Fruit fly (Drosophila melanogaster) whole organism, wandering third instar larva: ENCODE measurements around the gene Rcd4.

ENCODE experiments used
- Abd-B ChIP-seq: fragments of >200 bp; optimal IDR thresholded peaks from 2 replicates; lab custom pipeline; 2017; ENCODE audit warnings: missing biosample characterization, missing genetic modification characterization
- CG32264 ChIP-seq: fragments of 200-800 bp; sonication (Bioruptor generic); optimal IDR thresholded peaks from 2 replicates; lab custom pipeline; 2016; ENCODE audit warnings: missing biosample characterization, missing genetic modification characterization
- CrebA ChIP-seq: fragments of 200-800 bp; sonication (Bioruptor generic); optimal IDR thresholded peaks from 2 replicates; lab custom pipeline; 2016; ENCODE audit warnings: missing biosample characterization, mild to moderate bottlenecking, missing genetic modification characterization, borderline replicate concordance
- Dfd ChIP-seq: fragments of >200 bp; optimal IDR thresholded peaks from 2 replicates; lab custom pipeline; 2017; ENCODE audit warnings: missing biosample characterization, missing genetic modification characterization
- Dif ChIP-seq: fragments of 200-275, 200-300 bp; sonication (Bioruptor generic); optimal IDR thresholded peaks from 2 replicates; lab custom pipeline; 2018; ENCODE audit warnings: missing biosample characterization, missing genetic modification characterization; ENCODE audit not compliant: partially characterized antibody
- GATAd ChIP-seq: sonication (Bioruptor generic); optimal IDR thresholded peaks from 2 replicates; lab custom pipeline; 2016; ENCODE audit warnings: missing biosample characterization, missing genetic modification characterization
- HLH106 ChIP-seq: fragments of 200-800 bp; optimal IDR thresholded peaks from 3 replicates; lab custom pipeline; 2019; ENCODE audit warnings: missing biosample characterization, mild to moderate bottlenecking, missing genetic modification characterization, moderate library complexity
- Hnf4 ChIP-seq: fragments of 200-800 bp; sonication (Bioruptor generic); optimal IDR thresholded peaks from 2 replicates; lab custom pipeline; 2016; ENCODE audit warnings: missing biosample characterization, mild to moderate bottlenecking, missing genetic modification characterization
- Hr83 ChIP-seq: fragments of 200-300 bp; sonication (Bioruptor generic); optimal IDR thresholded peaks from 2 replicates; lab custom pipeline; 2016; ENCODE audit warnings: missing biosample characterization, mild to moderate bottlenecking, missing genetic modification characterization, moderate library complexity; ENCODE audit not compliant: poor library complexity, severe bottlenecking
- Jra ChIP-seq: sonication (Bioruptor generic); optimal IDR thresholded peaks from 2 replicates; lab custom pipeline; 2016; ENCODE audit warnings: missing biosample characterization, missing genetic modification characterization
- Myc ChIP-seq: fragments of >200 bp; optimal IDR thresholded peaks from 2 replicates; lab custom pipeline; 2017
- N ChIP-seq: fragments of >200 bp; optimal IDR thresholded peaks from 2 replicates; lab custom pipeline; 2018; ENCODE audit warnings: missing biosample characterization, missing external identifiers, missing genetic modification characterization
- OdsH ChIP-seq: fragments of 200-800 bp; sonication (Bioruptor generic); optimal IDR thresholded peaks from 2 replicates; lab custom pipeline; 2016; ENCODE audit warnings: missing biosample characterization, mild to moderate bottlenecking, missing genetic modification characterization
- Vsx2 ChIP-seq: fragments of 200-300, 225-300 bp; sonication (Bioruptor generic); optimal IDR thresholded peaks from 2 replicates; lab custom pipeline; 2018; ENCODE audit warnings: missing biosample characterization, missing genetic modification characterization; ENCODE audit not compliant: partially characterized antibody
- br ChIP-seq: fragments of 200-800 bp; sonication (Bioruptor generic); optimal IDR thresholded peaks from 2 replicates; lab custom pipeline; 2016; ENCODE audit warnings: missing biosample characterization, missing genetic modification characterization
- brk ChIP-seq: fragments of 200-800 bp; sonication (Bioruptor generic); optimal IDR thresholded peaks from 2 replicates; lab custom pipeline; 2016; ENCODE audit warnings: missing biosample characterization, mild to moderate bottlenecking, missing genetic modification characterization
- dl ChIP-seq, 2 experiments: fragments of 175-275, 200-275 bp in 1 of 2; fragments of 200-275 bp in 1 of 2; sonication (Bioruptor generic); optimal IDR thresholded peaks; lab custom pipeline; 2018; ENCODE audit warnings: mild to moderate bottlenecking in 2 of 2, missing biosample characterization in 2 of 2, missing genetic modification characterization in 2 of 2, moderate library complexity in 2 of 2; ENCODE audit not compliant: partially characterized antibody in 2 of 2, insufficient read depth in 1 of 2
- dmrt93B ChIP-seq: fragments of 200-800 bp; sonication (Bioruptor generic); optimal IDR thresholded peaks from 2 replicates; lab custom pipeline; 2018; ENCODE audit warnings: missing biosample characterization, mild to moderate bottlenecking, missing genetic modification characterization
- dsf ChIP-seq: sonication (Bioruptor generic); optimal IDR thresholded peaks from 2 replicates; lab custom pipeline; 2016; ENCODE audit warnings: missing biosample characterization, missing genetic modification characterization, borderline replicate concordance
- ey ChIP-seq: fragments of 200-800 bp; sonication (Bioruptor generic); optimal IDR thresholded peaks from 2 replicates; lab custom pipeline; 2016; ENCODE audit warnings: missing biosample characterization, missing genetic modification characterization
- fru ChIP-seq: fragments of 200-800 bp; sonication (Bioruptor generic); optimal IDR thresholded peaks from 3 replicates; lab custom pipeline; 2016; ENCODE audit warnings: missing biosample characterization, mild to moderate bottlenecking, missing genetic modification characterization
- h ChIP-seq: fragments of 200-800 bp; sonication (Bioruptor generic); optimal IDR thresholded peaks from 3 replicates; lab custom pipeline; 2016; ENCODE audit warnings: missing biosample characterization, mild to moderate bottlenecking, missing genetic modification characterization
- jim ChIP-seq: fragments of 175-275, 200-325 bp; sonication (Bioruptor generic); optimal IDR thresholded peaks from 2 replicates; lab custom pipeline; 2016; ENCODE audit warnings: missing biosample characterization, mild to moderate bottlenecking, missing genetic modification characterization
- lola ChIP-seq: fragments of >200 bp; optimal IDR thresholded peaks from 2 replicates; lab custom pipeline; 2017; ENCODE audit warnings: missing biosample characterization, missing genetic modification characterization
- pan ChIP-seq: fragments of >200 bp; optimal IDR thresholded peaks from 2 replicates; lab custom pipeline; 2017
- psq ChIP-seq: fragments of 200-800 bp; sonication (Bioruptor generic); optimal IDR thresholded peaks from 3 replicates; lab custom pipeline; 2017; ENCODE audit warnings: missing biosample characterization, mild to moderate bottlenecking, missing genetic modification characterization, moderate library complexity
- rgr ChIP-seq: fragments of 200-800 bp; sonication (Bioruptor generic); optimal IDR thresholded peaks from 3 replicates; lab custom pipeline; 2016; ENCODE audit warnings: missing biosample characterization, mild to moderate bottlenecking, missing genetic modification characterization
- sage ChIP-seq: fragments of 200-800 bp; sonication (Bioruptor generic); optimal IDR thresholded peaks from 2 replicates; lab custom pipeline; 2016; ENCODE audit warnings: missing biosample characterization, mild to moderate bottlenecking, missing genetic modification characterization
- sv ChIP-seq: fragments of 200-800 bp; sonication (Bioruptor generic); optimal IDR thresholded peaks from 3 replicates; lab custom pipeline; 2016; ENCODE audit warnings: missing biosample characterization, missing genetic modification characterization
- tai ChIP-seq: sonication (Bioruptor generic); optimal IDR thresholded peaks from 2 replicates; lab custom pipeline; 2016; ENCODE audit warnings: missing biosample characterization, missing genetic modification characterization
- usp ChIP-seq: fragments of >200 bp; optimal IDR thresholded peaks from 2 replicates; lab custom pipeline; 2017; ENCODE audit warnings: missing biosample characterization, missing genetic modification characterization
- woc ChIP-seq: sonication (Bioruptor generic); optimal IDR thresholded peaks from 2 replicates; lab custom pipeline; 2016; ENCODE audit warnings: missing biosample characterization, mild to moderate bottlenecking, missing genetic modification characterization

Gene Rcd4

DNA sequence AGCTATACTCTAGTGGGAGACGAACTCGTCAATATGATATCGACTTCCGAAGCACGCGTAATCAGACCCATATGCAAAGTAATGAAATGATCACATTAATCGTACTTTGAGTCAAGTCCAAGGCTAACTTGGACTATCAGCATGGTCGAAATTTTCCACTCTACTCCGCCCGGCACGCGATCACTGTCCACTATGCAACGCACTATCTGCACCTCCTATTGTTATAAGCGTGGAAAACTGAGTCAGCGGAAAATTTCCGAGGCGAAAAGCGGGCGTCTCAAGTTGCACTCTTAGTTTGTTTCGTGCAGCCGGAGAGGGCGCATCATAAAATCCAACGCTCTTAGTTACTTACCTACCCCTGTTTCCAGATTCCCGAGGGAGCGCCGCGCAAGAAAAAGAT is 3.2 kb downstream of the Rcd4 start:
- TF ChIP-seq Dif (GFP tag; lab: Kevin White, UChicago) (no peak), sv (GFP tag; lab: Kevin White, UChicago) (no peak), Vsx2 (GFP tag; lab: Kevin White, UChicago) (no peak), pan (lab: Kevin White, UChicago) (no peak), dmrt93B (GFP tag; lab: Kevin White, UChicago) (no peak), Hnf4 (GFP tag; lab: Kevin White, UChicago) (no peak), dsf (GFP tag; lab: Kevin White, UChicago) (no peak), CG32264 (GFP tag; lab: Kevin White, UChicago) (no peak), dl (GFP tag; optimal IDR thresholded peaks at IDR 0.05; lab: Kevin White, UChicago; ENCODE audit: insufficient read depth in 1 of 2, partially characterized antibody in 2 of 2) (no peak), N (GFP tag; lab: Kevin White, UChicago) (no peak)

dm6 chr2L:8389231-8389630 is 6.6 kb downstream of the Rcd4 start, which contains the start of gene CG42819:
Gene CG42819 (minus strand): TSS chr2L:8389331.
- TF ChIP-seq brk (GFP tag; lab: Kevin White, UChicago) (no peak), Jra (GFP tag; lab: Kevin White, UChicago) (no peak)

- TF ChIP-seq h (GFP tag; lab: Kevin White, UChicago) = no peak
- no peak for TF ChIP-seq dl (GFP tag; optimal IDR thresholded peaks at IDR 0.05; lab: Kevin White, UChicago; ENCODE audit: insufficient read depth in 1 of 2, partially characterized antibody in 2 of 2)
- no peak for TF ChIP-seq Myc (lab: Kevin White, UChicago)
- TF ChIP-seq ey (GFP tag; lab: Kevin White, UChicago) = no peak
- no peak for TF ChIP-seq tai (GFP tag; lab: Kevin White, UChicago)
- no peak for TF ChIP-seq sage
- TF ChIP-seq Jra (GFP tag; lab: Kevin White, UChicago) = no peak
- no peak for TF ChIP-seq br
- TF ChIP-seq Abd-B (GFP tag; lab: Kevin White, UChicago) = no peak
- TF ChIP-seq Dif (GFP tag; lab: Kevin White, UChicago) = no peak
- no peak for TF ChIP-seq CrebA (GFP tag; lab: Kevin White, UChicago)
- TF ChIP-seq Hr83 (GFP tag; lab: Kevin White, UChicago) = no peak
- TF ChIP-seq rgr (GFP tag; lab: Kevin White, UChicago) = no peak
- no peak for TF ChIP-seq brk (GFP tag; lab: Kevin White, UChicago)
- TF ChIP-seq dsf (GFP tag; lab: Kevin White, UChicago) = no peak
- TF ChIP-seq dmrt93B (GFP tag; lab: Kevin White, UChicago) = no peak
- TF ChIP-seq Hnf4 (GFP tag; lab: Kevin White, UChicago) = no peak
- TF ChIP-seq psq (GFP tag; lab: Kevin White, UChicago) = no peak
- TF ChIP-seq fru = no peak
Measured at dm6 chr2L:8392298-8392697, 9.6 kb downstream of the Rcd4 start, which contains the start of gene CG42820. Gene CG42820 (minus strand): TSS chr2L:8392398.

dm6 chr2L:8393122-8393521 is 10.5 kb downstream of the Rcd4 start, which contains the start of gene Acp29AB:
Gene Acp29AB (minus strand): TSS chr2L:8393222.
- no peak for TF ChIP-seq HLH106 (tag; lab: Kevin White, UChicago)
- no peak for TF ChIP-seq sage
- TF ChIP-seq lola (GFP tag; lab: Kevin White, UChicago) = no peak
- TF ChIP-seq Jra (GFP tag; lab: Kevin White, UChicago) = no peak
- TF ChIP-seq OdsH = no peak
- no peak for TF ChIP-seq br
- no peak for TF ChIP-seq Dfd (GFP tag; lab: Kevin White, UChicago)
- no peak for TF ChIP-seq jim
- TF ChIP-seq GATAd (GFP tag; lab: Kevin White, UChicago) = no peak
- TF ChIP-seq tai (GFP tag; lab: Kevin White, UChicago) = no peak
- no peak for TF ChIP-seq usp (GFP tag; lab: Kevin White, UChicago)
- TF ChIP-seq Hnf4 (GFP tag; lab: Kevin White, UChicago) = no peak
- TF ChIP-seq CG32264 (GFP tag; lab: Kevin White, UChicago) = no peak
- TF ChIP-seq woc (GFP tag; lab: Kevin White, UChicago) = no peak
